Worm (Caenorhabditis elegans): ENCODE results near the gene K02C4.3.

DNA sequence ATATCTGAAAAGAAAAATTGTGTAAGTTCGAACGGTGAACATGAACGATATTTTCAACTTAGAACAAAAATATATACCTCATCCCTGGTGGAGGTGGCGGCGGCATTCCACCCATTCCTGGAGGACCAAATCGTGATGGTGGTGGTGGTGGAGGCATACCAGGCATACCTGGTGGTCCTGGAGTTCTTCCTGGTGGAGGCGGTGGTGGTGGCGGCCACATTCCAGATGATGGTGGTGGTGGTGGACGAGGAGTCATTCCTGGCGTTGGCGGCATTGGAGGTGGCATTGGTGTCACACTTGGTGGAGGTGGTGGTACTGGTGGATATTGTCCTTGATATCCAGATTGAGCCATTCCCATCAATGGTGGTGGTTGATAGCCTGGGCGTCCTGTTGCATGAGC lies 52.0 kb downstream of the K02C4.3 start:
- TF ChIP-seq nhr-28 (tag; optimal IDR thresholded peaks at IDR 0.05), result no peak
- no peak for TF ChIP-seq unc-62 (GFP tag; optimal IDR thresholded peaks at IDR 0.05)
- TF ChIP-seq mab-9 (GFP tag; IDR thresholded peaks at IDR 0.05), result no peak
- no peak for TF ChIP-seq jun-1 (tag; optimal IDR thresholded peaks at IDR 0.05)
- TF ChIP-seq mdl-1 (tag; optimal IDR thresholded peaks at IDR 0.05), result no peak
